Fruit fly (Drosophila melanogaster): Measurements from ENCODE around the gene sgg.

The sgg gene

dm6 chrX:2647472-2647883 is 13.7 kb downstream of the sgg start (continued):
- no peak for TF ChIP-seq CG17612 (GFP tag; IDR thresholded peaks at IDR 0.05)
- TF ChIP-seq CG30431 (GFP tag; optimal IDR thresholded peaks at IDR 0.05): peak; percentile 18
- no peak for TF ChIP-seq knrl (GFP tag; IDR thresholded peaks at IDR 0.05; ENCODE audit: partially characterized antibody)
- TF ChIP-seq CG18011 (GFP tag; optimal IDR thresholded peaks at IDR 0.05): peak; percentile 1
- TF ChIP-seq unc-4 (GFP tag; IDR thresholded peaks at IDR 0.05; ENCODE audit: partially characterized antibody): no peak
- TF ChIP-seq CG30403 (GFP tag; optimal IDR thresholded peaks at IDR 0.05): peak; percentile 65
- peak; percentile 76 for TF ChIP-seq lbe (GFP tag; optimal IDR thresholded peaks at IDR 0.05)
- peak; percentile 46 for TF ChIP-seq tio (GFP tag; optimal IDR thresholded peaks at IDR 0.05)
- TF ChIP-seq dm (GFP tag; optimal IDR thresholded peaks at IDR 0.05): no peak
- no peak for TF ChIP-seq tup (GFP tag; optimal IDR thresholded peaks at IDR 0.05)
- 0 out of 2 replicates have a peak, but pooled peaks have one; percentile 22 for TF ChIP-seq H2.0 (GFP tag; IDR thresholded peaks at IDR 0.05)
- no peak for TF ChIP-seq CG9215 (GFP tag; IDR thresholded peaks at IDR 0.05)
- peak; percentile 56 for TF ChIP-seq Meics (GFP tag; optimal IDR thresholded peaks at IDR 0.05)
- TF ChIP-seq ase (GFP tag; IDR thresholded peaks at IDR 0.05): peak; percentile 58
- TF ChIP-seq Lim3 (GFP tag; IDR thresholded peaks at IDR 0.05): no peak
- TF ChIP-seq seq (GFP tag; IDR thresholded peaks at IDR 0.05): peak; percentile 53; the same call in 1 of the 2 replicates
- peak; percentile 35 for TF ChIP-seq pho (GFP tag; optimal IDR thresholded peaks at IDR 0.05)
- TF ChIP-seq C15 (GFP tag; IDR thresholded peaks at IDR 0.05): no peak
- TF ChIP-seq caup (GFP tag; optimal IDR thresholded peaks at IDR 0.05; ENCODE audit: severe bottlenecking): peak; percentile 29
- TF ChIP-seq CG2678 (tag; optimal IDR thresholded peaks at IDR 0.05): peak; percentile 79
- no peak for TF ChIP-seq CG15073 (GFP tag; optimal IDR thresholded peaks at IDR 0.05)
- peak; percentile 22; the same call in 1 of the 2 replicates for TF ChIP-seq danr (GFP tag; IDR thresholded peaks at IDR 0.05)
- TF ChIP-seq Dp (GFP tag; optimal IDR thresholded peaks at IDR 0.05): no peak
- TF ChIP-seq Ets65A (GFP tag): peak; percentile 92
- TF ChIP-seq CG3281 (GFP tag; optimal IDR thresholded peaks at IDR 0.05): peak; percentile 58
- peak; percentile 58 for TF ChIP-seq maf-S (GFP tag; optimal IDR thresholded peaks at IDR 0.05)
- TF ChIP-seq Usf (GFP tag; optimal IDR thresholded peaks at IDR 0.05): no peak
- TF ChIP-seq D (optimal IDR thresholded peaks at IDR 0.05): no peak
- TF ChIP-seq D (GFP tag; optimal IDR thresholded peaks at IDR 0.05): peak; percentile 34
- no peak for TF ChIP-seq ato (GFP tag; IDR thresholded peaks at IDR 0.05; ENCODE audit: partially characterized antibody)
- TF ChIP-seq D19A (tag; optimal IDR thresholded peaks at IDR 0.05): peak; percentile 46
- peak; percentile 11 for TF ChIP-seq trh (GFP tag; optimal IDR thresholded peaks at IDR 0.05)
- TF ChIP-seq CG3407 (GFP tag; optimal IDR thresholded peaks at IDR 0.05): peak; percentile 29
- no peak for TF ChIP-seq chinmo (GFP tag; IDR thresholded peaks at IDR 0.05; ENCODE audit: partially characterized antibody)
- no peak for TF ChIP-seq CG3726 (GFP tag; IDR thresholded peaks at IDR 0.05)
- TF ChIP-seq CG12155 (GFP tag; optimal IDR thresholded peaks at IDR 0.05): peak; percentile 26
- peak; percentile 4 for TF ChIP-seq ab (GFP tag; optimal IDR thresholded peaks at IDR 0.05)
- TF ChIP-seq CG6683 (GFP tag; optimal IDR thresholded peaks at IDR 0.05): peak; percentile 34
- peak; percentile 11 for TF ChIP-seq slou (GFP tag; optimal IDR thresholded peaks at IDR 0.05)
- TF ChIP-seq Vsx1 (GFP tag; optimal IDR thresholded peaks at IDR 0.05): peak; percentile 26
- peak; percentile 68 for TF ChIP-seq CG13296 (GFP tag; optimal IDR thresholded peaks at IDR 0.05)
- peak; percentile 34 for TF ChIP-seq CG1233 (GFP tag; optimal IDR thresholded peaks at IDR 0.05)
- TF ChIP-seq pzg (GFP tag; optimal IDR thresholded peaks at IDR 0.05): no peak
- no peak for TF ChIP-seq tx (GFP tag; optimal IDR thresholded peaks at IDR 0.05)
- TF ChIP-seq CG9932 (GFP tag; IDR thresholded peaks at IDR 0.05): peak; percentile 58
- no peak for TF ChIP-seq toy (GFP tag; IDR thresholded peaks at IDR 0.05)
- TF ChIP-seq Fer2 (tag; optimal IDR thresholded peaks at IDR 0.05): peak; percentile 27
- TF ChIP-seq Six4 (GFP tag; optimal IDR thresholded peaks at IDR 0.05): peak; percentile 43
- TF ChIP-seq CG17802 (tag; optimal IDR thresholded peaks at IDR 0.05): no peak
- TF ChIP-seq chm (GFP tag; IDR thresholded peaks at IDR 0.05): peak; percentile 58
- TF ChIP-seq repo (GFP tag; optimal IDR thresholded peaks at IDR 0.05): peak; percentile 48
- no peak for TF ChIP-seq CG43689 (GFP tag; IDR thresholded peaks at IDR 0.05)

Measured in whole organism, embryonic.